Worm (Caenorhabditis elegans): ENCODE data around the gene F47C12.8.

DNA sequence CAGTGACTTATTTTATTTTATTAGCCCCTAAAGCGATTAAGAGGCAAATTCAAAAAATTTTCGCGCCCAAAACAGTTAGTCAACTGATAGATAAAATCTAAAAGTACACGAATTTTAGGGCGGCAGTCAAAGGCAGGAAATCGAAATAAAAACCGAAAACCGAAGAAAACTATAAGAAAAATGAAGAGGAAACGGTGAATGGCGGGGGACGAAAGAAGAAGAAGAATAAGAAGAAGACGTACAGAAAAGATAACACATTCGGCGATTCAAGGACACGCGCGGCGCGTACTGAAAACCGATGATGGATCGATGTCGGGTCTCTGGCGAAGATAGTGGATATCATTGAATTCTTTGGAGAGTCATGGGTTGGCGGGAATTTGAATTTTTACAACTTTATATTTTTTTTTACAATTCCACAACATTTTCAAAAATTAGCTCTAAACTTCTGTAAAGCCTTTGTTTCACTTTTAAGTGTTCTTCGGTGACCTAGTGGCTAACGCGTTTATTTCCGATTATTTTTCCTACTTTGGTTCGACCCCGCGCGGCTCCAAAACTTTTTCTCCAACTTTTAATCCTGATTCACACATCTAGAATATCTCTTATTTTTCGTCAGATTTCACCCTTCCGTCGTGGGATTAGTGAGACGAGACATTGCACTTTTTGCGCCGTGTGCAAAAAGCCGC, 32.6 kb upstream of the F47C12.8 start:
- TF ChIP-seq ref-1 (GFP tag; conservative IDR thresholded peaks at IDR 0.05) (no peak), T22C8.4 (GFP tag; IDR thresholded peaks at IDR 0.05) (no peak)
